Worm (Caenorhabditis elegans): Measurements from ENCODE around the gene F44B9.10.

F44B9.10 gene

DNA sequence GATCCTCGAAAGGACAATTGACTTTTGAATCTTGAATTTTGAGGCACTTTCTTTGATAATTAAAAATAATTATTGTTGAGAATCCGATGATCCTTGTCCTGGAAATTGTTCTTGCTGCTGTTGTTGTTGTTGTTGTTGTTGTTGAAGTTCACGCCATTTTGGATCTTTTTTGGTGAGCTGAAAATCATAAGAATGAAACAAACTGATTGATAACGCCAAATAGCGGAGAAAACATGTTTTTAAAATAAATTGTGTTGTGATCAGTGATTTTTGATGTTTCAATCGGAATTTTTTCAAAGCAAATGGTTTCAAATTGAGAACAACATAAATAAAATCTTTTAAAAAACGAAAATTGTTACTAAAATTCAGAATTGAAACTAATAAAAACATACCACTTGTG, 16.4 kb downstream of the F44B9.10 start:
- TF ChIP-seq nhr-12 (tag; optimal IDR thresholded peaks at IDR 0.05), result no peak
- no peak for TF ChIP-seq ceh-9 (tag; optimal IDR thresholded peaks at IDR 0.05)
- TF ChIP-seq lin-15B (tag; optimal IDR thresholded peaks at IDR 0.05), result no peak
- no peak for TF ChIP-seq ceh-16 (tag; optimal IDR thresholded peaks at IDR 0.05)
- TF ChIP-seq nhr-25 (tag; optimal IDR thresholded peaks at IDR 0.05), result no peak
- TF ChIP-seq hmg-11 (tag; optimal IDR thresholded peaks at IDR 0.05), result no peak
- TF ChIP-seq snpc-4 (tag; optimal IDR thresholded peaks at IDR 0.05), result no peak
- no peak for TF ChIP-seq nhr-43 (tag; optimal IDR thresholded peaks at IDR 0.05; ENCODE audit: poor library complexity, severe bottlenecking)
- no peak for TF ChIP-seq ceh-28 (tag; optimal IDR thresholded peaks at IDR 0.05)
- TF ChIP-seq nhr-237 (tag; optimal IDR thresholded peaks at IDR 0.05), result no peak
- TF ChIP-seq pha-4 (tag; optimal IDR thresholded peaks at IDR 0.05), result no peak
- TF ChIP-seq eor-1 (tag; optimal IDR thresholded peaks at IDR 0.05), result no peak
- no peak for TF ChIP-seq nhr-77 (tag; optimal IDR thresholded peaks at IDR 0.05)

DNA sequence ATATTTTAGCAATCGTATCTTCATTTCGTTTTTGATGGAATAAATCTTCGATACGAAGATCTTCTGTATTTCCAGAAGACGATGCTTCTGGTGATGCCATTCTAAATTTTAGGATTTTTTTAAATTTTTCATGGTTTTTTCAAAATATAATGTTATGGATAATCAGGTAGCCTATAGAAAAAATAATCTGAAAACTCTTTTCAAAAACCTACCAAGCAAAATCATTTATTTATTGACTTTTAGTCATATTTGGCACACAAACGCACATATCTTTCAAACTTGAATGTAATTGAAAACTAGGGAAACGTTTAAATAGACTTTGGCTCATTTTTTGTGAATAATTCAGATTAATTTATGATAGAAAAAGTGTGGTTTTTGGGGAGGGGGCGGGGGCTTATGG, 17.0 kb downstream of the F44B9.10 start, which contains the start of gene F44B9.5:
Gene F44B9.5, minus strand, starts transcription at position 101 of the 400 bp plus-strand sequence.
- no peak for TF ChIP-seq eor-1 (tag; optimal IDR thresholded peaks at IDR 0.05)
- no peak for TF ChIP-seq nhr-76 (tag; optimal IDR thresholded peaks at IDR 0.05)
- no peak for TF ChIP-seq nhr-12 (tag; optimal IDR thresholded peaks at IDR 0.05)
- no peak for TF ChIP-seq nhr-237 (tag; optimal IDR thresholded peaks at IDR 0.05)
- TF ChIP-seq pha-4 (tag; optimal IDR thresholded peaks at IDR 0.05), result no peak
- no peak for TF ChIP-seq nhr-77 (tag; optimal IDR thresholded peaks at IDR 0.05)
- no peak for TF ChIP-seq ceh-16 (tag; optimal IDR thresholded peaks at IDR 0.05)
- TF ChIP-seq nfya-1 (tag; optimal IDR thresholded peaks at IDR 0.05; ENCODE audit: insufficient read depth), result no peak
- TF ChIP-seq ztf-4 (tag; optimal IDR thresholded peaks at IDR 0.05), result no peak
- no peak for TF ChIP-seq lin-39 (tag; optimal IDR thresholded peaks at IDR 0.05)
- TF ChIP-seq ZK546.5 (tag; optimal IDR thresholded peaks at IDR 0.05), result no peak
- TF ChIP-seq egl-27 (tag; optimal IDR thresholded peaks at IDR 0.05), result no peak
- TF ChIP-seq elt-2 (tag; optimal IDR thresholded peaks at IDR 0.05), result no peak
- TF ChIP-seq ama-1 (optimal IDR thresholded peaks at IDR 0.05), result no peak
- no peak for TF ChIP-seq unc-39 (tag; optimal IDR thresholded peaks at IDR 0.05)

DNA sequence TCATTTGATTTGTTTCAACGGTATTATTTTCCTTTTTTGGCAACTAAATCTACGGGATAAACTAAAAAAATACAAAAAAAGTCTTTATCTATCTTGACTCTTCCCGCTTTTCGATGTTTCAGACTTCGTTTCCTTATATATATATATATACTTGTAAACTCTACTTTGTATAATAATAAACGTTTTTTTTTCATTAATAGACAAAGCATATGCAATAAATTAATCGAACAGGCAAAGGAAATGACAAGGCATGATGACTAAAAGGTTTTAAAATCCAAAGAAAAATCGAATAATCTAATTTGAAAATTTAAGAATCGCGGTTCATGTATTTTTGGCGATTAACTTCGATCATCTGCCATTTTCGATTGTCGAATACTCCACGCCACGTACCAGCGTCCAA, 19.9 kb downstream of the F44B9.10 start:
- TF ChIP-seq snpc-4 (tag; optimal IDR thresholded peaks at IDR 0.05) (no peak), R02D3.7 (tag; optimal IDR thresholded peaks at IDR 0.05) (no peak), unc-62 (GFP tag; optimal IDR thresholded peaks at IDR 0.05) (no peak), nhr-23 (tag; optimal IDR thresholded peaks at IDR 0.05) (no peak), pqm-1 (tag; optimal IDR thresholded peaks at IDR 0.05) (no peak), skn-1 (tag; optimal IDR thresholded peaks at IDR 0.05) (no peak), nhr-28 (tag; optimal IDR thresholded peaks at IDR 0.05) (no peak), elt-2 (tag; optimal IDR thresholded peaks at IDR 0.05) (no peak)

DNA sequence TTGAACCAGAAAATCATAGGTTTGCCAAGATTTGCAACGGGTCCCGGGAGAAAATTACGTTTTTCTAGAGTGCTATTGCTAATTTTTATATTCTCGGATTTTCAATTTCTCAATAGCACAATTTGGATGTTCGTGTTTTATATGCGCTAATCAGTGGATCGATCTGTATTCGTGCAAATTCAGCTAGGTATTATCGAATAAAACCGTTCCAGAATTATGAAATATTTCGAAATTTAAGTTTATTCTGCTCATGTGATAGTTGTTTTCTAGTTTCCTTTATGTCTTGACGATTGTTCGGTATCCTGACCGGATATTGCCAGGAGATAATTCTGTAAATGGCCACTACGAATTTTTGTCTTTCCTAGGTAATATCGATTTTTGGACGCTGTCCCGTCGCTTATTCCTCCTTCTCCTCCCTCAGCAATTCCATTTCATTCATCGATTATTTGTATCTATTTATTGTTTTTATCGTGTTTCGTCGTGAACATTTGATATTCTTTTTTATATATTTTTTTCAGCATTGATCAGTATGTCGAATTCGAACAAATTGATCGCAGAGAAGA, 23.1 kb downstream of the F44B9.10 start, which contains the start of gene cit-1.2:
Gene cit-1.2, plus strand, starts transcription at position 513 of the 563 bp plus-strand sequence.
- no peak for TF ChIP-seq ZK546.5 (tag; optimal IDR thresholded peaks at IDR 0.05)
- TF ChIP-seq nhr-25 (tag; optimal IDR thresholded peaks at IDR 0.05), result no peak
- no peak for TF ChIP-seq tbx-2 (tag; optimal IDR thresholded peaks at IDR 0.05)
- no peak for TF ChIP-seq nhr-11 (tag; optimal IDR thresholded peaks at IDR 0.05)
- TF ChIP-seq sea-2 (GFP tag; optimal IDR thresholded peaks at IDR 0.05), result no peak
- TF ChIP-seq nhr-237 (tag; optimal IDR thresholded peaks at IDR 0.05), result no peak
- TF ChIP-seq ztf-11 (tag; optimal IDR thresholded peaks at IDR 0.05), result no peak
- TF ChIP-seq skn-1 (tag; optimal IDR thresholded peaks at IDR 0.05), result no peak
- no peak for TF ChIP-seq elt-3 (tag; optimal IDR thresholded peaks at IDR 0.05)
- no peak for TF ChIP-seq daf-12 (tag; optimal IDR thresholded peaks at IDR 0.05)
- no peak for TF ChIP-seq elt-2 (tag; optimal IDR thresholded peaks at IDR 0.05)

DNA sequence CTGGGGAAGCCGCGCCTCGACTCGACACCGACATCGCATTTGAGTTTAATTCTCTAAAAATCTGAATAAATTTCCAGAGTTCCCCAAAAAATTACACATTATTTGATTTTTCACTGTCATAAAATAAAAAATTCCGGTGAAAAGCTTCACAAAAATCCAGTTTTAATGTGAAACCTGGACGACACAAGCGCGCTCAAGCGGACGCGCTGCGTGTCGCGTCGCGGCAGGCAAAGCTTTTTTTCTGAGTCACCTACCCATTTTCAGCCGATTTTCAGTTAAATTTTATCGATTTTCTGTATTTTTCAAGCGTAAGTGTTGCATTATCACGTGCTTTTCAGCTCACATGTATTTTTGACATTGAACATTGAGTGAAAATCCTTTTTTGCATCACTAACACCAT, 23.7 kb downstream of the F44B9.10 start, which contains the start of gene cit-1.1:
Gene cit-1.1, minus strand, starts transcription at position 53 of the 400 bp plus-strand sequence.
- TF ChIP-seq lin-15B (tag; optimal IDR thresholded peaks at IDR 0.05), result peak; percentile 60
- TF ChIP-seq fkh-10 (GFP tag; optimal IDR thresholded peaks at IDR 0.05), result no peak
- peak; percentile 37 for TF ChIP-seq egl-5 (tag; optimal IDR thresholded peaks at IDR 0.05)
- TF ChIP-seq pha-4 (tag; optimal IDR thresholded peaks at IDR 0.05), result peak; percentile 11
- TF ChIP-seq ceh-9 (tag; optimal IDR thresholded peaks at IDR 0.05), result no peak
- TF ChIP-seq lin-39 (tag; optimal IDR thresholded peaks at IDR 0.05), result peak; percentile 59
- no peak for TF ChIP-seq nhr-77 (tag; optimal IDR thresholded peaks at IDR 0.05)
- no peak for TF ChIP-seq aly-2 (tag; optimal IDR thresholded peaks at IDR 0.05)
- peak; percentile 19 for TF ChIP-seq elt-2 (tag; optimal IDR thresholded peaks at IDR 0.05)
- TF ChIP-seq nfya-1 (tag; optimal IDR thresholded peaks at IDR 0.05; ENCODE audit: insufficient read depth), result peak; percentile 46
- TF ChIP-seq hmg-11 (tag; optimal IDR thresholded peaks at IDR 0.05), result peak; percentile 36
- TF ChIP-seq lsy-12 (tag; optimal IDR thresholded peaks at IDR 0.05), result no peak
